Worm (Caenorhabditis elegans) whole organism, mixed stage, embryonic: ENCODE measurements around the gene C53C11.1.

Experiments used
- ceh-39 ChIP-seq: fragments of 150-350 bp; optimal IDR thresholded peaks from 2 replicates; lab custom pipeline; 2014; ENCODE audit warnings: missing biosample characterization, missing genetic modification characterization
- cnd-1 ChIP-seq: fragments of 200-800 bp; sonication (Bioruptor generic); optimal IDR thresholded peaks from 2 replicates; lab custom pipeline; 2018; ENCODE audit warnings: mild to moderate bottlenecking, missing genetic modification characterization, missing compliant biosample characterization
- elt-1 ChIP-seq: sonication (generic microtip); optimal IDR thresholded peaks from 2 replicates; lab custom pipeline; 2017; ENCODE audit warnings: missing genetic modification characterization, mild to moderate bottlenecking, missing compliant biosample characterization, antibody characterized with exemption, moderate library complexity, borderline replicate concordance; ENCODE audit not compliant: insufficient read depth
- flh-1 ChIP-seq: fragments of 200-800 bp; sonication (Bioruptor generic); optimal IDR thresholded peaks from 2 replicates; lab custom pipeline; 2018; ENCODE audit warnings: mild to moderate bottlenecking, missing genetic modification characterization, moderate library complexity, missing compliant biosample characterization
- hlh-1 ChIP-seq: fragments of 150-350 bp; optimal IDR thresholded peaks from 2 replicates; lab custom pipeline; 2014; ENCODE audit warnings: missing biosample characterization, missing genetic modification reagents, missing genetic modification characterization
- lin-13 ChIP-seq: fragments of 150-350 bp; optimal IDR thresholded peaks from 2 replicates; lab custom pipeline; 2014; ENCODE audit warnings: missing biosample characterization, missing genetic modification characterization
- nhr-12 ChIP-seq: fragments of 150-350 bp; optimal IDR thresholded peaks from 2 replicates; lab custom pipeline; 2014; ENCODE audit warnings: missing biosample characterization, missing genetic modification characterization
- nhr-237 ChIP-seq: fragments of 150-350 bp; optimal IDR thresholded peaks from 2 replicates; lab custom pipeline; 2014; ENCODE audit warnings: missing biosample characterization, missing genetic modification characterization
- snpc-4 ChIP-seq: fragments of 150-350 bp; optimal IDR thresholded peaks from 2 replicates; lab custom pipeline; 2014; ENCODE audit warnings: missing biosample characterization, missing genetic modification characterization
- tbx-8 ChIP-seq: fragments of 200-800 bp; sonication (Bioruptor generic); optimal IDR thresholded peaks from 2 replicates; lab custom pipeline; 2018; ENCODE audit warnings: mild to moderate bottlenecking, missing genetic modification characterization, moderate library complexity, missing compliant biosample characterization
- unc-39 ChIP-seq: fragments of 150-350 bp; optimal IDR thresholded peaks from 2 replicates; lab custom pipeline; 2014; ENCODE audit warnings: missing biosample characterization, missing genetic modification characterization
- zip-8 ChIP-seq: fragments of 150-350 bp; optimal IDR thresholded peaks from 2 replicates; lab custom pipeline; 2014; ENCODE audit warnings: missing biosample characterization, missing genetic modification characterization
- ztf-11 ChIP-seq: fragments of 150-350 bp; optimal IDR thresholded peaks from 2 replicates; lab custom pipeline; 2014; ENCODE audit warnings: missing biosample characterization, missing genetic modification characterization

DNA sequence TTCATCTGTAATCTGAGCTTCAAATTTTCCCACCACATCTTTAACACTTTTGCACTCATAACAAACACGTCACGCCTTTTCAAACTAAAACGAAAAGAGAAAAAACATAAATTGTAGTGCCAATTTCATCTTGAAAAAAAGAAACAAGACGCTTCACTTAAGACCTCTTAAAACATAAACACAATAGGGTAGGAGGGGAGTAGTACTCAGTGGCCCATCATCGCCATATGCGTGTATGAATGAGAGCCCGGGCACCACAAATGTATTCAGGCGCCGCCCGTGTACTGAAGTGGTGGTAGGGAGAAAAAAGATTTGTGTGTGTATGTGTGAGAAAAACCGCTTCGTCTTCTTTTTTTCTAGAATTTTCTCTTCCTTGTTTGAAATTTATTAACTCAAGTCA, 13.4 kb upstream of the C53C11.1 start:
- TF ChIP-seq snpc-4 (tag; lab: Kevin White, UChicago) (no peak), cnd-1 (tag; lab: Kevin White, UChicago) (no peak), flh-1 (GFP tag; lab: Kevin White, UChicago) (no peak), ceh-39 (tag; lab: Kevin White, UChicago) (no peak), unc-39 (tag; lab: Kevin White, UChicago) (no peak), nhr-237 (tag; lab: Kevin White, UChicago) (no peak), lin-13 (tag; lab: Kevin White, UChicago) (no peak), nhr-12 (no peak), zip-8 (tag; lab: Kevin White, UChicago) (no peak), hlh-1 (no peak), tbx-8 (no peak), ztf-11 (tag; lab: Kevin White, UChicago) (no peak), elt-1 (no peak)
